Worm (Caenorhabditis elegans): Measurements from ENCODE around the gene tbc-7.

ce11 chrX:5106187-5106694 lies 27.8 kb upstream of the tbc-7 start:
- TF ChIP-seq snpc-4 (tag; optimal IDR thresholded peaks at IDR 0.05) (no peak), ztf-11 (tag; optimal IDR thresholded peaks at IDR 0.05) (no peak), zag-1 (tag; optimal IDR thresholded peaks at IDR 0.05) (no peak), daf-12 (tag; optimal IDR thresholded peaks at IDR 0.05) (no peak), sea-2 (GFP tag; optimal IDR thresholded peaks at IDR 0.05) (no peak), lin-15B (tag; optimal IDR thresholded peaks at IDR 0.05) (no peak)

Data from whole organism, L3 larva.